Worm (Caenorhabditis elegans) whole organism, L2 larva: ENCODE data around the gene smim-14.

Experiments
- crh-2 ChIP-seq: sonication (generic microtip); optimal IDR thresholded peaks from 2 replicates; lab custom pipeline; 2017; ENCODE audit warnings: missing biosample characterization, missing genetic modification characterization
- lsy-2 ChIP-seq, 2 experiments: fragments of 150-350 bp in 1 of 2; sonication (generic microtip) in 1 of 2; optimal IDR thresholded peaks; 2 replicates each; lab custom pipeline; 2014 to 2017; ENCODE audit warnings: missing biosample characterization in 2 of 2, missing genetic modification characterization in 2 of 2
- mdl-1 ChIP-seq, 2 experiments: fragments of 150-350 bp in 1 of 2; sonication (generic microtip) in 1 of 2; optimal IDR thresholded peaks; 2 replicates each; lab custom pipeline; 2017; ENCODE audit warnings: missing biosample characterization in 2 of 2, missing genetic modification characterization in 2 of 2
- ztf-11 ChIP-seq: sonication (generic microtip); optimal IDR thresholded peaks from 2 replicates; lab custom pipeline; 2017; ENCODE audit warnings: missing biosample characterization, missing genetic modification characterization

DNA sequence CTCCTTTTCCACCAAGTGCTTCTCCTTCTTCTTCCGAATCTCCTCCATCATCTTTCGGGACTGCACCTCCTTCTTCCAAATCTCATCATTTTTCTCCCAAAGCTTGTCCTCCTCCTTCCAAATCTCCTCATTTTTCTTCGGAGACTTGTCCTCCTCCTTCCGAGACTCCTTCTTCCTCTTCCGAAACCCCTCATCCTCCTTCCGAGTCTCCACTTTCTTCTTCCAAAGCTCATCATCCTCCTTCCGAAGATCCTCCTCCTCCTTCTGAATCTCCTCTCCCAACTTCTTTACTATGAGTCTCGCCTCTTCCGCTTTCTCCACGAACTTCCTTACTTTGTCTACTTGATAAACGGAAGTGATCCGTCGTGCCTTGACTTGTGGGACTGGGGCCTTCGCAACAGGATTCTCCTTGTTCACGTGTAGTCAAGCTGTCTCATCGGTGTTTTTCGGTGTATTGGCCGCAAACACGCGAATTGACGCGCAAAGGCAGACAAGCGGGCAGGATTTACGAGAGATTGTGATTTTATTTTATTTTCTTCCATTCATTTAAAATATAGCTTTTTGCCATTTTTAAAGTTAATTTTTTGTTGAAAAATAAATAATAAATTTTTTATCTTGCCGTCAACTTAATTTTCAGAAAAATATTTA lies 16.9 kb downstream of the smim-14 start, which contains the start of the genes K01A11.3 and C34C12.12:
- TF ChIP-seq ztf-11 (tag; lab: Kevin White, UChicago) (no peak), mdl-1 (tag; optimal IDR thresholded peaks at IDR 0.05; lab: Kevin White, UChicago) (no peak), lsy-2 (tag; optimal IDR thresholded peaks at IDR 0.05; lab: Kevin White, UChicago) (no peak), crh-2 (tag; lab: Kevin White, UChicago) (no peak)
